Worm (Caenorhabditis elegans): ENCODE results near the gene peb-1.

Gene peb-1

DNA sequence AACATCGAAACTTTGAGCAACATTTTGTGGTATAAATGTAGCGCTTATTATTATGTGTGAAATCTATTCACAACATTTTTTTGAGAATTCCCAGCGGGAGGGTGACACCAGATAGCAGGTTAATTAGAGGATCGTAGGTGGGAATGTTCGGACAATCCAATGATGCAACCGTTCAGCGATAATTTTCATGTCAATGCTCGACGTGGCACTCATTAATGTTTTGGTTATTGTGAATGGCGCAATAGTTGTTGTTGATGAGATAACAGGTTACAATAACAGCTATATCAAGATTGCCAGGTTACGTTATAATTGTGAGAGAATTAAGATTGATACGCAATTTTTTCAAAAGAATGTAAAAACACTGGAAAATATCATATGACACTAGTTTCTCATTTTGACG is 20.5 kb downstream of the peb-1 start:
- TF ChIP-seq ceh-28 (tag; optimal IDR thresholded peaks at IDR 0.05) (no peak), nhr-76 (tag; optimal IDR thresholded peaks at IDR 0.05) (no peak), nhr-25 (tag; optimal IDR thresholded peaks at IDR 0.05) (no peak), fos-1 (tag; optimal IDR thresholded peaks at IDR 0.05) (no peak), R02D3.7 (tag; optimal IDR thresholded peaks at IDR 0.05) (no peak), eor-1 (tag; optimal IDR thresholded peaks at IDR 0.05) (no peak), fkh-2 (tag; optimal IDR thresholded peaks at IDR 0.05) (no peak), jun-1 (tag; optimal IDR thresholded peaks at IDR 0.05) (no peak), daf-12 (tag; optimal IDR thresholded peaks at IDR 0.05) (no peak), ZK546.5 (tag; optimal IDR thresholded peaks at IDR 0.05) (no peak), tbx-2 (tag; optimal IDR thresholded peaks at IDR 0.05) (no peak), elt-1 (tag; optimal IDR thresholded peaks at IDR 0.05) (no peak)

DNA sequence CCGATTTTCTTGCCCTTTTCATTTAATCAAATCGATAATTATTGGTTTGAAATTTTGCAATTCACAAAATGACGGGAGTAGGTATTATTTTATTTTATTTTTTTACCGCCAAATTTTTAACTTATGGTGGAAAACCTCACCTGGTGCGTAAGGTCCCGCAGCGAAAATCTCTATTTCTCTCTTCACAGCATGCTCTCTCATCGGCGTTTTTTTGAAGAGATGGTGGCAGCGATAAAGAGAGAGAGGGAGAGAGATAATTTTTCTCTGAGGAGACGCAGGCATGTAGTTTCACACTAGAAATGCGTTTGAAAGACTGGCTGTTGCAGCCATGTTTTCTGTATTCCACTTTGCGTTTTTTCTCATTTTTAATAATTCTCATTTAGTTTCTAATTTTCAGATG is 23.1 kb downstream of the peb-1 start, which contains the start of gene T14F9.2:
Gene T14F9.2, plus strand, starts transcription at position 396 of the 400 bp plus-strand sequence.
- TF ChIP-seq elt-3 (tag; optimal IDR thresholded peaks at IDR 0.05) (no peak), fos-1 (tag; optimal IDR thresholded peaks at IDR 0.05) (no peak), egl-5 (tag; optimal IDR thresholded peaks at IDR 0.05) (no peak), lin-39 (tag; optimal IDR thresholded peaks at IDR 0.05) (no peak), ama-1 (optimal IDR thresholded peaks at IDR 0.05) (no peak), mml-1 (tag; optimal IDR thresholded peaks at IDR 0.05) (no peak), elt-2 (tag; optimal IDR thresholded peaks at IDR 0.05) (peak; percentile 47), ceh-82 (tag; optimal IDR thresholded peaks at IDR 0.05) (no peak), hmg-11 (tag; optimal IDR thresholded peaks at IDR 0.05) (peak; percentile 73), nfya-1 (tag; optimal IDR thresholded peaks at IDR 0.05; ENCODE audit: insufficient read depth) (peak; percentile 74), unc-39 (tag; optimal IDR thresholded peaks at IDR 0.05) (no peak), mdl-1 (tag; optimal IDR thresholded peaks at IDR 0.05) (no peak), R02D3.7 (tag; optimal IDR thresholded peaks at IDR 0.05) (no peak), nhr-25 (tag; optimal IDR thresholded peaks at IDR 0.05) (peak; percentile 26), nhr-11 (tag; optimal IDR thresholded peaks at IDR 0.05) (no peak), fkh-10 (GFP tag; optimal IDR thresholded peaks at IDR 0.05) (no peak), nhr-43 (tag; optimal IDR thresholded peaks at IDR 0.05; ENCODE audit: poor library complexity, severe bottlenecking) (peak; percentile 28), jun-1 (tag; optimal IDR thresholded peaks at IDR 0.05) (no peak), egl-27 (tag; optimal IDR thresholded peaks at IDR 0.05) (no peak), tbx-2 (tag; optimal IDR thresholded peaks at IDR 0.05) (no peak), pha-4 (tag; optimal IDR thresholded peaks at IDR 0.05) (peak; percentile 67), sea-2 (GFP tag; optimal IDR thresholded peaks at IDR 0.05) (no peak), unc-62 (GFP tag; optimal IDR thresholded peaks at IDR 0.05) (no peak), lin-15B (tag; optimal IDR thresholded peaks at IDR 0.05) (peak; percentile 32), nhr-77 (tag; optimal IDR thresholded peaks at IDR 0.05) (no peak), ceh-16 (tag; optimal IDR thresholded peaks at IDR 0.05) (no peak), snpc-4 (tag; optimal IDR thresholded peaks at IDR 0.05) (peak; percentile 23), eor-1 (tag; optimal IDR thresholded peaks at IDR 0.05) (no peak), aly-2 (tag; optimal IDR thresholded peaks at IDR 0.05) (no peak), ceh-28 (tag; optimal IDR thresholded peaks at IDR 0.05) (no peak), fkh-2 (tag; optimal IDR thresholded peaks at IDR 0.05) (no peak), nhr-237 (tag; optimal IDR thresholded peaks at IDR 0.05) (no peak), ZK546.5 (tag; optimal IDR thresholded peaks at IDR 0.05) (no peak), pqm-1 (tag; optimal IDR thresholded peaks at IDR 0.05) (no peak), nhr-28 (tag; optimal IDR thresholded peaks at IDR 0.05) (no peak), ztf-4 (tag; optimal IDR thresholded peaks at IDR 0.05) (no peak), nhr-67 (tag; optimal IDR thresholded peaks at IDR 0.05) (no peak), nhr-76 (tag; optimal IDR thresholded peaks at IDR 0.05) (no peak), nhr-23 (tag; optimal IDR thresholded peaks at IDR 0.05) (peak; percentile 18), skn-1 (tag; optimal IDR thresholded peaks at IDR 0.05) (no peak), daf-12 (tag; optimal IDR thresholded peaks at IDR 0.05) (no peak), zag-1 (tag; optimal IDR thresholded peaks at IDR 0.05) (no peak), ceh-9 (tag; optimal IDR thresholded peaks at IDR 0.05) (no peak), lsy-12 (tag; optimal IDR thresholded peaks at IDR 0.05) (no peak), elt-1 (tag; optimal IDR thresholded peaks at IDR 0.05) (peak; percentile 51), nhr-12 (tag; optimal IDR thresholded peaks at IDR 0.05) (no peak), ztf-11 (tag; optimal IDR thresholded peaks at IDR 0.05) (no peak)
